Fruit fly (Drosophila melanogaster): ENCODE data around the gene CG11403.

The CG11403 gene

DNA sequence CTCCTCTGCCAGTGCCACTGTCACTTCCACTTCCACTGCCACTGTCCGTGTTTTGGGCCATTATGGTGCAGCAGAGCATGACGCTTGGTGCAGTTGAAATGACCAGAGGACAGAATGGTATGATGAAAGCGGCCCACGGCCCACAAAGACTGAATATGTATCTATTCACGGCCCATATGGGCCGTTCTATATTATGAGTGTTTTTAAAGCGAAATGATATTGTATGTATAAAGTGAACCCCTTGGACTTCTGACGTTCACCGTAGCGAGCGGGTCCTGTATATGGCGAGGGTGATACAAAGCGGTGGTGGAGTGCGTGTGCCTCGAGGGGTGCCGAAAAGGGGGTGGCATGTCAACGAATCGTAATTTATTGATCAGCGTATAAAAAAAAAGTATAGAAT, 30.0 kb upstream of the CG11403 start (continued):
- TF ChIP-seq CG11504 (tag; optimal IDR thresholded peaks at IDR 0.05) (peak; percentile 28), Gug (GFP tag; IDR thresholded peaks at IDR 0.05) (peak; percentile 14; the same call in 1 of the 4 replicates), CG32532 (GFP tag; IDR thresholded peaks at IDR 0.05) (peak; percentile 21; the same call in 1 of the 2 replicates), ara (GFP tag; IDR thresholded peaks at IDR 0.05) (no peak), CG7839 (tag; optimal IDR thresholded peaks at IDR 0.05) (peak; percentile 7), CG13424 (tag; optimal IDR thresholded peaks at IDR 0.05) (no peak), Oli (tag; optimal IDR thresholded peaks at IDR 0.05) (peak; percentile 37), TFAM (GFP tag; optimal IDR thresholded peaks at IDR 0.05) (no peak), tio (GFP tag; optimal IDR thresholded peaks at IDR 0.05) (peak; percentile 0), org-1 (GFP tag; optimal IDR thresholded peaks at IDR 0.05) (peak; percentile 5), E2f1 (GFP tag; IDR thresholded peaks at IDR 0.05) (0 out of 2 replicates have a peak, but pooled peaks have one; percentile 13), dimm (GFP tag; IDR thresholded peaks at IDR 0.05) (no peak), ind (GFP tag; optimal IDR thresholded peaks at IDR 0.05) (no peak), CG6175 (GFP tag; IDR thresholded peaks at IDR 0.05) (no peak), Blimp-1 (GFP tag; optimal IDR thresholded peaks at IDR 0.05) (no peak), prd (optimal IDR thresholded peaks at IDR 0.05) (no peak), prd (GFP tag; IDR thresholded peaks at IDR 0.05) (peak; percentile 8; the same call in 1 of the 3 replicates), gsb-n (tag; optimal IDR thresholded peaks at IDR 0.05) (no peak), gro (GFP tag; optimal IDR thresholded peaks at IDR 0.05) (no peak), B-H2 (GFP tag; optimal IDR thresholded peaks at IDR 0.05) (no peak), Sox102F (GFP tag; optimal IDR thresholded peaks at IDR 0.05) (peak; percentile 40), gt (GFP tag; IDR thresholded peaks at IDR 0.05) (no peak), CG1603 (tag; optimal IDR thresholded peaks at IDR 0.05) (peak; percentile 18), slp2 (GFP tag; optimal IDR thresholded peaks at IDR 0.05) (no peak), CG14441 (GFP tag; IDR thresholded peaks at IDR 0.05) (0 out of 2 replicates have a peak, but pooled peaks have one; percentile 13), CG11247 (GFP tag; IDR thresholded peaks at IDR 0.05) (0 out of 2 replicates have a peak, but pooled peaks have one; percentile 9), CG4328 (GFP tag; optimal IDR thresholded peaks at IDR 0.05) (no peak), row (GFP tag; IDR thresholded peaks at IDR 0.05) (peak; percentile 45; the same call in 2 of the 3 replicates), Chrac-16 (GFP tag; optimal IDR thresholded peaks at IDR 0.05) (no peak), tap (tag; optimal IDR thresholded peaks at IDR 0.05) (peak; percentile 27), pho (GFP tag; optimal IDR thresholded peaks at IDR 0.05) (no peak), Mrtf (GFP tag; IDR thresholded peaks at IDR 0.05) (no peak), Atf-2 (GFP tag; optimal IDR thresholded peaks at IDR 0.05) (no peak), ci (GFP tag; IDR thresholded peaks at IDR 0.05) (0 out of 3 replicates have a peak, but pooled peaks have one; percentile 11), lab (GFP tag; optimal IDR thresholded peaks at IDR 0.05) (peak; percentile 34), pum (GFP tag; optimal IDR thresholded peaks at IDR 0.05) (no peak), CG9817 (tag; optimal IDR thresholded peaks at IDR 0.05) (peak; percentile 2), psq (GFP tag; optimal IDR thresholded peaks at IDR 0.05) (no peak), Jarid2 (GFP tag; optimal IDR thresholded peaks at IDR 0.05) (no peak), CG8359 (GFP tag; optimal IDR thresholded peaks at IDR 0.05; ENCODE audit: borderline replicate concordance) (no peak), cwo (GFP tag; optimal IDR thresholded peaks at IDR 0.05) (peak; percentile 13), Asciz (GFP tag; optimal IDR thresholded peaks at IDR 0.05) (no peak), Bgb (GFP tag; IDR thresholded peaks at IDR 0.05; ENCODE audit: partially characterized antibody) (no peak), dmrt99B (tag; optimal IDR thresholded peaks at IDR 0.05) (peak; percentile 34), sens (GFP tag) (peak; percentile 64), CG9609 (GFP tag; optimal IDR thresholded peaks at IDR 0.05) (no peak), Fer3 (tag; optimal IDR thresholded peaks at IDR 0.05) (no peak), da (GFP tag; optimal IDR thresholded peaks at IDR 0.05) (no peak), CG11696 (GFP tag; IDR thresholded peaks at IDR 0.05) (no peak), ssp (GFP tag; IDR thresholded peaks at IDR 0.05) (0 out of 2 replicates have a peak, but pooled peaks have one; percentile 15), CG9932 (GFP tag; IDR thresholded peaks at IDR 0.05) (peak; percentile 26; the same call in 1 of the 2 replicates)
